Worm (Caenorhabditis elegans) whole organism, young adult: ENCODE measurements around the gene F49E2.5.

Experiments used
- B0336.3 ChIP-seq: fragments of 200-800 bp; sonication (Bioruptor generic); IDR thresholded peaks from 2 replicates; pipeline ENCODE4 v1.3.6; 2022; ENCODE audit warnings: missing genetic modification characterization, missing compliant biosample characterization
- F52B5.7 ChIP-seq: sonication (generic microtip); optimal IDR thresholded peaks from 2 replicates; lab custom pipeline; 2016; ENCODE audit warnings: mild to moderate bottlenecking, missing genetic modification characterization, missing compliant biosample characterization
- F55B11.4 ChIP-seq: sonication (generic microtip); optimal IDR thresholded peaks from 2 replicates; lab custom pipeline; 2016; ENCODE audit warnings: missing compliant biosample characterization, missing genetic modification characterization, borderline replicate concordance; ENCODE audit not compliant: insufficient read depth
- K11D2.4 ChIP-seq: fragments of 200-800 bp; sonication (Bioruptor generic); IDR thresholded peaks from 2 replicates; pipeline ENCODE4 v1.3.6; 2022; ENCODE audit warnings: missing genetic modification reagents, missing genetic modification characterization, missing compliant biosample characterization
- T07F8.4 ChIP-seq: sonication (generic microtip); optimal IDR thresholded peaks from 2 replicates; lab custom pipeline; 2016; ENCODE audit warnings: mild to moderate bottlenecking, missing genetic modification characterization, moderate library complexity, missing compliant biosample characterization
- Y53F4B.3 ChIP-seq: fragments of 200-800 bp; sonication (Bioruptor generic); IDR thresholded peaks from 2 replicates; pipeline ENCODE4 v1.3.6; 2022; ENCODE audit warnings: missing genetic modification reagents, missing genetic modification characterization, missing compliant biosample characterization
- Y53G8AR.9 ChIP-seq: fragments of 200-800 bp; sonication (Bioruptor generic); conservative IDR thresholded peaks from 2 replicates; pipeline ENCODE4 v1.3.6; 2022; ENCODE audit warnings: missing genetic modification reagents, missing genetic modification characterization, missing compliant biosample characterization
- Y56A3A.18 ChIP-seq: fragments of 200-800 bp; sonication (Bioruptor generic); IDR thresholded peaks from 2 replicates; pipeline ENCODE4 v1.3.6; 2022; ENCODE audit warnings: missing genetic modification reagents, missing genetic modification characterization, missing compliant biosample characterization
- Y67H2A.10 ChIP-seq: fragments of 200-800 bp; sonication (Bioruptor generic); conservative IDR thresholded peaks from 2 replicates; pipeline ENCODE4 v1.3.6; 2022; ENCODE audit warnings: missing genetic modification reagents, missing genetic modification characterization, missing compliant biosample characterization
- Y95B8A.8 ChIP-seq: fragments of 200-800 bp; sonication (Bioruptor generic); IDR thresholded peaks from 2 replicates; pipeline ENCODE4 v1.3.6; 2022; ENCODE audit warnings: missing genetic modification reagents, missing genetic modification characterization, missing compliant biosample characterization
- akir-1 ChIP-seq: fragments of 200-800 bp; sonication (Bioruptor generic); optimal IDR thresholded peaks from 2 replicates; lab custom pipeline; 2018; ENCODE audit warnings: mild to moderate bottlenecking, missing genetic modification characterization, moderate library complexity, missing compliant biosample characterization
- ama-1 ChIP-seq, 3 experiments: fragments of 150-350 bp in 1 of 3; sonication (generic microtip) in 2 of 3; optimal IDR thresholded peaks; 2 replicates each; lab custom pipeline; 2014 to 2018; ENCODE audit warnings: missing biosample characterization in 2 of 3, missing genetic modification characterization in 2 of 3, missing genetic modification reagents in 2 of 3
- aptf-3 ChIP-seq: fragments of 200-800 bp; sonication (Bioruptor generic); IDR thresholded peaks from 2 replicates; pipeline ENCODE4 v1.3.6; 2022; ENCODE audit warnings: missing genetic modification characterization, missing compliant biosample characterization
- bed-1 ChIP-seq: fragments of 200-800 bp; sonication (Bioruptor generic); IDR thresholded peaks from 2 replicates; pipeline ENCODE4 v1.3.6; 2022; ENCODE audit warnings: missing genetic modification reagents, missing genetic modification characterization, missing compliant biosample characterization
- ccch-3 ChIP-seq: fragments of 200-800 bp; sonication (Bioruptor generic); optimal IDR thresholded peaks from 2 replicates; lab custom pipeline; 2018; ENCODE audit warnings: mild to moderate bottlenecking, missing genetic modification characterization, missing compliant biosample characterization
- cebp-1 ChIP-seq, 2 experiments: fragments of 200-800 bp in 1 of 2; sonication (Bioruptor generic) in 1 of 2; sonication (generic microtip) in 1 of 2; IDR thresholded peaks in 1 of 2; optimal IDR thresholded peaks in 1 of 2; 2 replicates each; pipeline versions ENCODE4 v1.3.6 to Lab custom; 2017 to 2022; ENCODE audit warnings: missing compliant biosample characterization in 2 of 2, missing genetic modification characterization in 2 of 2, mild to moderate bottlenecking in 1 of 2, missing genetic modification reagents in 1 of 2, moderate library complexity in 1 of 2
- die-1 ChIP-seq: sonication (generic microtip); optimal IDR thresholded peaks from 2 replicates; lab custom pipeline; 2016; ENCODE audit warnings: missing genotype, mild to moderate bottlenecking, missing genetic modification characterization, missing compliant biosample characterization
- fkh-3 ChIP-seq: sonication (generic microtip); optimal IDR thresholded peaks from 2 replicates; lab custom pipeline; 2016; ENCODE audit warnings: mild to moderate bottlenecking, missing genetic modification characterization, missing compliant biosample characterization
- him-1 ChIP-seq: sonication (generic microtip); optimal IDR thresholded peaks from 2 replicates; lab custom pipeline; 2016; ENCODE audit warnings: missing genotype, missing genetic modification reagents, missing genetic modification characterization, missing compliant biosample characterization
- hmg-1.2 ChIP-seq: fragments of 200-800 bp; sonication (Bioruptor generic); IDR thresholded peaks from 2 replicates; pipeline ENCODE4 v1.3.6; 2022; ENCODE audit warnings: missing genetic modification reagents, missing genetic modification characterization, missing compliant biosample characterization
- hsf-1 ChIP-seq: fragments of 200-800 bp; sonication (Bioruptor generic); IDR thresholded peaks from 2 replicates; pipeline ENCODE4 v1.3.6; 2022; ENCODE audit warnings: missing genetic modification reagents, missing genetic modification characterization, missing compliant biosample characterization
- let-607 ChIP-seq, 2 experiments: fragments of 200-800 bp in 1 of 2; sonication (Bioruptor generic) in 1 of 2; sonication (generic microtip) in 1 of 2; optimal IDR thresholded peaks; 2 replicates each; lab custom pipeline; 2016 to 2018; ENCODE audit warnings: mild to moderate bottlenecking in 2 of 2, missing compliant biosample characterization in 2 of 2, missing genetic modification characterization in 2 of 2, moderate library complexity in 2 of 2, missing genotype in 1 of 2
- lin-26 ChIP-seq: fragments of 200-800 bp; sonication (Bioruptor generic); IDR thresholded peaks from 2 replicates; pipeline ENCODE4 v1.3.6; 2022; ENCODE audit warnings: missing genetic modification reagents, missing genetic modification characterization, missing compliant biosample characterization
- lin-40 ChIP-seq: sonication (generic microtip); optimal IDR thresholded peaks from 2 replicates; lab custom pipeline; 2016; ENCODE audit warnings: missing genetic modification characterization, mild to moderate bottlenecking, missing compliant biosample characterization, missing genotype, missing genetic modification reagents
- lin-54 ChIP-seq: fragments of 200-800 bp; sonication (Bioruptor generic); optimal IDR thresholded peaks from 2 replicates; lab custom pipeline; 2018; ENCODE audit warnings: mild to moderate bottlenecking, missing genetic modification characterization, missing compliant biosample characterization
- lsl-1 ChIP-seq: fragments of 200-800 bp; sonication (Bioruptor generic); optimal IDR thresholded peaks from 2 replicates; lab custom pipeline; 2018; ENCODE audit warnings: mild to moderate bottlenecking, missing genetic modification characterization, moderate library complexity, missing compliant biosample characterization
- madf-10 ChIP-seq: sonication (generic microtip); optimal IDR thresholded peaks from 2 replicates; lab custom pipeline; 2016; ENCODE audit warnings: mild to moderate bottlenecking, missing genetic modification characterization, missing compliant biosample characterization
- madf-3 ChIP-seq: fragments of 200-800 bp; sonication (Bioruptor generic); IDR thresholded peaks from 2 replicates; pipeline ENCODE4 v1.3.6; 2022; ENCODE audit warnings: missing genetic modification reagents, missing genetic modification characterization, missing compliant biosample characterization
- madf-8 ChIP-seq: fragments of 200-800 bp; sonication (Bioruptor generic); conservative IDR thresholded peaks from 2 replicates; pipeline ENCODE4 v1.3.6; 2022; ENCODE audit warnings: missing genetic modification reagents, missing genetic modification characterization, missing compliant biosample characterization
- nfya-1 ChIP-seq: sonication (generic microtip); optimal IDR thresholded peaks from 2 replicates; lab custom pipeline; 2017; ENCODE audit warnings: antibody characterized with exemption, missing compliant biosample characterization, missing genetic modification characterization, borderline replicate concordance; ENCODE audit not compliant: insufficient read depth
- nhr-80 ChIP-seq: sonication (generic microtip); optimal IDR thresholded peaks from 2 replicates; lab custom pipeline; 2016; ENCODE audit warnings: missing genetic modification characterization, missing compliant biosample characterization
- nhr-90 ChIP-seq: sonication (generic microtip); optimal IDR thresholded peaks from 2 replicates; lab custom pipeline; 2016; ENCODE audit warnings: missing genotype, mild to moderate bottlenecking, missing genetic modification characterization, missing compliant biosample characterization
- pbrm-1 ChIP-seq: fragments of 200-800 bp; sonication (Bioruptor generic); IDR thresholded peaks from 2 replicates; pipeline ENCODE4 v1.3.6; 2022; ENCODE audit warnings: missing genetic modification reagents, missing genetic modification characterization, missing compliant biosample characterization
- pha-4 ChIP-seq: fragments of 150-350 bp; sonication (generic microtip); optimal IDR thresholded peaks from 2 replicates; lab custom pipeline; 2014; ENCODE audit warnings: missing biosample characterization, missing genetic modification reagents, missing genetic modification characterization
- repo-1 ChIP-seq: sonication (generic microtip); optimal IDR thresholded peaks from 2 replicates; lab custom pipeline; 2017; ENCODE audit warnings: mild to moderate bottlenecking, missing genetic modification characterization, missing compliant biosample characterization
- snpc-1.3 ChIP-seq: sonication (generic microtip); optimal IDR thresholded peaks from 2 replicates; lab custom pipeline; 2017; ENCODE audit warnings: missing genetic modification characterization, mild to moderate bottlenecking, missing compliant biosample characterization, antibody characterized with exemption, moderate library complexity, missing genotype, missing genetic modification reagents; ENCODE audit not compliant: insufficient read depth
- snpc-4 ChIP-seq, 5 experiments: fragments of 150-350 bp in 1 of 5; sonication (generic microtip) in 4 of 5; optimal IDR thresholded peaks; 2 replicates each; lab custom pipeline; 2014 to 2018; ENCODE audit warnings: missing genetic modification characterization in 5 of 5, missing biosample characterization in 3 of 5, antibody characterized with exemption in 2 of 5, mild to moderate bottlenecking in 2 of 5, missing compliant biosample characterization in 2 of 5, missing genotype in 2 of 5, moderate library complexity in 2 of 5, missing genetic modification reagents in 1 of 5
- somi-1 ChIP-seq: fragments of 200-800 bp; sonication (Bioruptor generic); optimal IDR thresholded peaks from 2 replicates; lab custom pipeline; 2018; ENCODE audit warnings: mild to moderate bottlenecking, missing genetic modification characterization, missing compliant biosample characterization
- tbp1 ChIP-seq: fragments of 200-800 bp; sonication (Bioruptor generic); optimal IDR thresholded peaks from 2 replicates; lab custom pipeline; 2018; ENCODE audit warnings: mild to moderate bottlenecking, missing genetic modification characterization, missing compliant biosample characterization
- zim-3 ChIP-seq: sonication (generic microtip); optimal IDR thresholded peaks from 2 replicates; lab custom pipeline; 2017; ENCODE audit warnings: mild to moderate bottlenecking, missing genetic modification characterization, moderate library complexity, missing compliant biosample characterization
- ztf-18 ChIP-seq: sonication (generic microtip); optimal IDR thresholded peaks from 2 replicates; lab custom pipeline; 2016; ENCODE audit warnings: missing genotype, mild to moderate bottlenecking, missing genetic modification characterization, missing compliant biosample characterization
- ztf-26 ChIP-seq: sonication (generic microtip); optimal IDR thresholded peaks from 2 replicates; lab custom pipeline; 2017; ENCODE audit warnings: missing genetic modification characterization, missing compliant biosample characterization
- ztf-6 ChIP-seq: fragments of 200-800 bp; sonication (Bioruptor generic); IDR thresholded peaks from 2 replicates; pipeline ENCODE4 v1.3.6; 2022; ENCODE audit warnings: missing genetic modification reagents, missing genetic modification characterization, missing compliant biosample characterization

The F49E2.5 gene

ce11 chrX:9556038-9556437, 12.6 kb downstream of the F49E2.5 start (continued):
- TF ChIP-seq madf-8 (GFP tag; lab: Robert Waterston, UW) (no peak), nfya-1 (tag; lab: Kevin White, UChicago) (no peak)

DNA sequence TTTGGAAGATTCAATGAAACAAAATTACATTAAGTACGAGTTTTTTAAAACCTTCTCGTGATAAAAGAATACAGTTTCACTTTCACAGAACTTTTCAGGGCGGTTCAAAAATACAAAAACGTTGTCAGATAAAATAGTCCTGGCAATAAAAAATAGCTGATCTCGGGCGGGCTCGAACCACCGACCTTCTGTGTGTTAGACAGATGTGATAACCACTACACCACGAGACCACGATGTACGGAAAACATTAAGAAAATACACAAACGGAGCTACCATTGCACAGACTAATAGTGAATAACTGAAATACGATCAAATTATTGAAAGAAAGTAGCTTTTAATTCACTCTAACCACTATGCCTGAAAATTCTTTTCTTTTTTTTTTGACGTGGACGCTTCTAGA, 17.5 kb downstream of the F49E2.5 start:
- peak; percentile 25 for TF ChIP-seq somi-1
- TF ChIP-seq lsl-1 (GFP tag; lab: Kevin White, UChicago): no peak
- TF ChIP-seq F52B5.7: peak; percentile 54
- TF ChIP-seq snpc-4 (GFP tag; optimal IDR thresholded peaks at IDR 0.05; lab: Kevin White, UChicago): peak; percentile 60
- peak in 1 of 4 experiments; percentile 67 for TF ChIP-seq snpc-4 (tag; optimal IDR thresholded peaks at IDR 0.05; lab: Kevin White, UChicago)
- no peak for TF ChIP-seq Y95B8A.8 (GFP tag; lab: Robert Waterston, UW)
- no peak for TF ChIP-seq ama-1 (optimal IDR thresholded peaks at IDR 0.05; lab: Kevin White, UChicago)
- peak in 1 of 2 experiments; percentile 40 for TF ChIP-seq ama-1 (GFP tag; optimal IDR thresholded peaks at IDR 0.05; lab: Kevin White, UChicago)
- TF ChIP-seq him-1 (tag; lab: Kevin White, UChicago): peak; percentile 73
- no peak for TF ChIP-seq Y53F4B.3
- no peak for TF ChIP-seq fkh-3
- TF ChIP-seq ccch-3: no peak
- no peak for TF ChIP-seq pha-4 (tag; lab: Kevin White, UChicago)
- TF ChIP-seq lin-40: peak; percentile 9
- peak; percentile 79 for TF ChIP-seq zim-3 (tag; lab: Kevin White, UChicago)
- TF ChIP-seq bed-1 (GFP tag; lab: Robert Waterston, UW): no peak
- peak; percentile 79 for TF ChIP-seq pbrm-1 (GFP tag; lab: Robert Waterston, UW)
- TF ChIP-seq nhr-90 (tag; lab: Kevin White, UChicago): peak; percentile 40
- peak in 1 of 2 experiments; percentile 8 for TF ChIP-seq let-607 (tag; optimal IDR thresholded peaks at IDR 0.05; lab: Kevin White, UChicago)
- peak; percentile 44 for TF ChIP-seq ztf-26
- TF ChIP-seq T07F8.4 (tag; lab: Kevin White, UChicago): no peak
- peak; percentile 34 for TF ChIP-seq nhr-80 (tag; lab: Kevin White, UChicago)
- peak; percentile 39 for TF ChIP-seq snpc-1.3 (tag; lab: Kevin White, UChicago)
- TF ChIP-seq hmg-1.2 (GFP tag; lab: Robert Waterston, UW): peak; percentile 55
- TF ChIP-seq repo-1: peak; percentile 42
- no peak for TF ChIP-seq cebp-1 (GFP tag; IDR thresholded peaks at IDR 0.05; lab: Robert Waterston, UW)
- TF ChIP-seq cebp-1 (tag; optimal IDR thresholded peaks at IDR 0.05; lab: Kevin White, UChicago): peak; percentile 54
- peak; percentile 40 for TF ChIP-seq ztf-18 (tag; lab: Kevin White, UChicago)
- TF ChIP-seq F55B11.4 (tag; lab: Kevin White, UChicago): no peak
- TF ChIP-seq lin-26: peak; percentile 82
- TF ChIP-seq nfya-1 (tag; lab: Kevin White, UChicago): no peak
- peak; percentile 60; the same call in 1 of the 2 replicates for TF ChIP-seq madf-3 (GFP tag; lab: Robert Waterston, UW)
- TF ChIP-seq Y67H2A.10 (GFP tag; lab: Robert Waterston, UW): peak; percentile 20; the same call in 1 of the 2 replicates
- TF ChIP-seq madf-10 (tag; lab: Kevin White, UChicago): peak; percentile 35
- TF ChIP-seq akir-1 (GFP tag; lab: Kevin White, UChicago): no peak
- 0 out of 2 replicates have a peak, but pooled peaks have one; percentile 49 for TF ChIP-seq Y53G8AR.9 (GFP tag; lab: Robert Waterston, UW)
- TF ChIP-seq lin-54 (GFP tag; lab: Kevin White, UChicago): peak; percentile 48
- no peak for TF ChIP-seq K11D2.4 (GFP tag; lab: Robert Waterston, UW)
- TF ChIP-seq B0336.3 (GFP tag; lab: Robert Waterston, UW): 0 out of 2 replicates have a peak, but pooled peaks have one; percentile 45
- TF ChIP-seq Y56A3A.18 (GFP tag; lab: Robert Waterston, UW): peak; percentile 63; the same call in 1 of the 2 replicates
- 0 out of 2 replicates have a peak, but pooled peaks have one; percentile 79 for TF ChIP-seq ztf-6 (GFP tag; lab: Robert Waterston, UW)
- 0 out of 2 replicates have a peak, but pooled peaks have one; percentile 35 for TF ChIP-seq hsf-1
- peak; percentile 88 for TF ChIP-seq tbp1 (GFP tag; lab: Kevin White, UChicago)
- TF ChIP-seq aptf-3: 0 out of 2 replicates have a peak, but pooled peaks have one; percentile 58
- peak; percentile 63 for TF ChIP-seq die-1 (tag; lab: Kevin White, UChicago)
